Worm (Caenorhabditis elegans) whole organism, L4 larva: ENCODE results near the gene tat-3.

Source experiments
- F10B5.3 ChIP-seq: sonication (generic microtip); optimal IDR thresholded peaks from 2 replicates; lab custom pipeline; 2016; ENCODE audit warnings: mild to moderate bottlenecking, missing genetic modification characterization, missing compliant biosample characterization
- F44E2.7 ChIP-seq: fragments of 200-800 bp; sonication (Bioruptor generic); IDR thresholded peaks from 2 replicates; pipeline ENCODE4 v2.1.2; 2022; ENCODE audit warnings: missing genetic modification characterization, missing compliant biosample characterization
- T20F7.1 ChIP-seq: fragments of 200-800 bp; sonication (Bioruptor generic); optimal IDR thresholded peaks from 2 replicates; lab custom pipeline; 2018; ENCODE audit warnings: mild to moderate bottlenecking, missing genetic modification characterization, missing compliant biosample characterization
- T26A8.4 ChIP-seq: fragments of 200-800 bp; sonication (Bioruptor generic); IDR thresholded peaks from 2 replicates; pipeline ENCODE4 v1.3.6; 2022; ENCODE audit warnings: missing genetic modification characterization, missing compliant biosample characterization
- Y48G9A.11 ChIP-seq: fragments of 200-800 bp; sonication (Bioruptor generic); IDR thresholded peaks from 2 replicates; pipeline ENCODE4 v1.3.6; 2022; ENCODE audit warnings: missing genetic modification reagents, missing genetic modification characterization, missing compliant biosample characterization
- aha-1 ChIP-seq: fragments of 150-350 bp; peaks from one replicate; lab custom pipeline; 2014; ENCODE audit warnings: missing biosample characterization, missing genetic modification characterization
- aly-2 ChIP-seq: sonication (generic microtip); optimal IDR thresholded peaks from 2 replicates; lab custom pipeline; 2018; ENCODE audit warnings: missing biosample characterization, missing genetic modification characterization
- ceh-32 ChIP-seq: sonication (generic microtip); optimal IDR thresholded peaks from 2 replicates; lab custom pipeline; 2016; ENCODE audit warnings: mild to moderate bottlenecking, missing genetic modification characterization, missing compliant biosample characterization; ENCODE audit not compliant: poor library complexity
- ceh-82 ChIP-seq: sonication (generic microtip); optimal IDR thresholded peaks from 2 replicates; lab custom pipeline; 2017; ENCODE audit warnings: missing biosample characterization, missing genetic modification characterization
- ces-1 ChIP-seq: fragments of 150-350 bp; sonication (generic microtip); optimal IDR thresholded peaks from 4 replicates; lab custom pipeline; 2014; ENCODE audit warnings: missing biosample characterization, missing genetic modification reagents, missing genetic modification characterization
- ctbp-1 ChIP-seq: fragments of 200-800 bp; sonication (Bioruptor generic); IDR thresholded peaks from 2 replicates; pipeline ENCODE4 v1.3.6; 2022; ENCODE audit warnings: missing genetic modification reagents, missing genetic modification characterization, missing compliant biosample characterization
- daf-12 ChIP-seq: fragments of 150-350 bp; optimal IDR thresholded peaks from 2 replicates; lab custom pipeline; 2014; ENCODE audit warnings: missing biosample characterization, missing genetic modification reagents, missing genetic modification characterization
- daf-8 ChIP-seq: fragments of 200-800 bp; sonication (Bioruptor generic); IDR thresholded peaks from 2 replicates; pipeline ENCODE4 v1.3.6; 2022; ENCODE audit warnings: missing genetic modification characterization, missing compliant biosample characterization
- dmd-6 ChIP-seq: fragments of 200-800 bp; sonication (Bioruptor generic); IDR thresholded peaks from 2 replicates; pipeline ENCODE4 v1.3.6; 2022; ENCODE audit warnings: missing genetic modification reagents, missing genetic modification characterization, missing compliant biosample characterization
- dmd-8 ChIP-seq: fragments of 200-800 bp; sonication (Bioruptor generic); IDR thresholded peaks from 2 replicates; pipeline ENCODE4 v1.3.6; 2022; ENCODE audit warnings: missing genetic modification characterization, missing compliant biosample characterization
- dpl-1 ChIP-seq: fragments of 150-350 bp; optimal IDR thresholded peaks from 2 replicates; lab custom pipeline; 2014; ENCODE audit warnings: missing biosample characterization, missing genetic modification reagents, missing genetic modification characterization
- dve-1 ChIP-seq: sonication (generic microtip); optimal IDR thresholded peaks from 2 replicates; lab custom pipeline; 2017; ENCODE audit warnings: antibody characterized with exemption, mild to moderate bottlenecking, missing genetic modification characterization, missing compliant biosample characterization; ENCODE audit not compliant: insufficient read depth
- hlh-11 ChIP-seq: fragments of 200-800 bp; sonication (Bioruptor generic); optimal IDR thresholded peaks from 2 replicates; lab custom pipeline; 2018; ENCODE audit warnings: mild to moderate bottlenecking, missing genetic modification characterization, missing compliant biosample characterization
- jun-1 ChIP-seq: fragments of 150-350 bp; optimal IDR thresholded peaks from 2 replicates; lab custom pipeline; 2014; ENCODE audit warnings: missing biosample characterization, missing genetic modification reagents, missing genetic modification characterization
- lin-1 ChIP-seq: fragments of 200-800 bp; sonication (Bioruptor generic); IDR thresholded peaks from 2 replicates; pipeline ENCODE4 v1.3.6; 2022; ENCODE audit warnings: missing genetic modification reagents, missing genetic modification characterization, missing compliant biosample characterization
- lin-15B ChIP-seq: fragments of 150-350 bp; sonication (generic microtip); optimal IDR thresholded peaks from 3 replicates; lab custom pipeline; 2014; ENCODE audit warnings: missing biosample characterization, missing genetic modification characterization
- lin-29 ChIP-seq: fragments of 200-800 bp; sonication (Bioruptor generic); IDR thresholded peaks from 2 replicates; pipeline ENCODE4 v1.3.6; 2022; ENCODE audit warnings: missing genetic modification reagents, missing genetic modification characterization, missing compliant biosample characterization
- lin-38 ChIP-seq: fragments of 200-800 bp; sonication (Bioruptor generic); IDR thresholded peaks from 2 replicates; pipeline ENCODE4 v1.3.6; 2022; ENCODE audit warnings: missing genetic modification reagents, missing genetic modification characterization, missing compliant biosample characterization
- lsy-2 ChIP-seq, 2 experiments: fragments of 150-350 bp in 1 of 2; sonication (generic microtip) in 1 of 2; optimal IDR thresholded peaks; 2 replicates each; lab custom pipeline; 2014 to 2017; ENCODE audit warnings: missing biosample characterization in 2 of 2, missing genetic modification characterization in 2 of 2
- madf-9 ChIP-seq: fragments of 200-800 bp; sonication (Bioruptor generic); conservative IDR thresholded peaks from 2 replicates; pipeline ENCODE4 v1.3.6; 2022; ENCODE audit warnings: missing genetic modification reagents, missing genetic modification characterization, missing compliant biosample characterization
- mdl-1 ChIP-seq, 2 experiments: fragments of 150-350 bp in 1 of 2; sonication (generic microtip) in 1 of 2; optimal IDR thresholded peaks; 2 replicates each; lab custom pipeline; 2014 to 2017; ENCODE audit warnings: missing biosample characterization in 2 of 2, missing genetic modification characterization in 2 of 2
- mxl-3 ChIP-seq: fragments of 200-800 bp; sonication (Bioruptor generic); optimal IDR thresholded peaks from 2 replicates; lab custom pipeline; 2018; ENCODE audit warnings: mild to moderate bottlenecking, missing genetic modification characterization, missing compliant biosample characterization
- nhr-102 ChIP-seq: sonication (generic microtip); optimal IDR thresholded peaks from 2 replicates; lab custom pipeline; 2016; ENCODE audit warnings: mild to moderate bottlenecking, missing genetic modification characterization, moderate library complexity, missing compliant biosample characterization
- nhr-237 ChIP-seq: sonication (generic microtip); optimal IDR thresholded peaks from 2 replicates; lab custom pipeline; 2017; ENCODE audit warnings: missing biosample characterization, missing genetic modification characterization
- nhr-48 ChIP-seq: sonication (generic microtip); optimal IDR thresholded peaks from 2 replicates; lab custom pipeline; 2016; ENCODE audit warnings: mild to moderate bottlenecking, missing genetic modification characterization, missing compliant biosample characterization
- nhr-77 ChIP-seq: fragments of 150-350 bp; optimal IDR thresholded peaks from 2 replicates; lab custom pipeline; 2014; ENCODE audit warnings: missing biosample characterization, missing genetic modification characterization
- php-3 ChIP-seq: fragments of 200-800 bp; sonication (Bioruptor generic); IDR thresholded peaks from 2 replicates; pipeline ENCODE4 v1.3.6; 2022; ENCODE audit warnings: missing genetic modification reagents, missing genetic modification characterization, missing compliant biosample characterization
- pqm-1 ChIP-seq: sonication (generic microtip); optimal IDR thresholded peaks from 2 replicates; lab custom pipeline; 2017; ENCODE audit warnings: missing biosample characterization, missing genetic modification characterization
- rbr-2 ChIP-seq: sonication (generic microtip); optimal IDR thresholded peaks from 2 replicates; lab custom pipeline; 2016; ENCODE audit warnings: missing genotype, missing genetic modification characterization, missing compliant biosample characterization
- set-16 ChIP-seq: fragments of 200-800 bp; sonication (Bioruptor generic); IDR thresholded peaks from 2 replicates; pipeline ENCODE4 v1.3.6; 2022; ENCODE audit warnings: missing genetic modification reagents, missing genetic modification characterization, missing compliant biosample characterization
- skn-1 ChIP-seq: fragments of 150-350 bp; optimal IDR thresholded peaks from 2 replicates; lab custom pipeline; 2014; ENCODE audit warnings: missing biosample characterization, missing genetic modification characterization
- snpc-4 ChIP-seq: fragments of 150-350 bp; optimal IDR thresholded peaks from 2 replicates; lab custom pipeline; 2014; ENCODE audit warnings: missing biosample characterization, missing genetic modification characterization
- spr-1 ChIP-seq: sonication (generic microtip); optimal IDR thresholded peaks from 2 replicates; lab custom pipeline; 2016; ENCODE audit warnings: mild to moderate bottlenecking, missing genetic modification characterization, missing compliant biosample characterization
- spr-3 ChIP-seq: fragments of 200-800 bp; sonication (Bioruptor generic); optimal IDR thresholded peaks from 2 replicates; lab custom pipeline; 2018; ENCODE audit warnings: mild to moderate bottlenecking, missing genetic modification characterization, missing compliant biosample characterization
- unc-39 ChIP-seq: sonication (generic microtip); optimal IDR thresholded peaks from 2 replicates; lab custom pipeline; 2017; ENCODE audit warnings: missing biosample characterization, missing genetic modification characterization
- unc-62 ChIP-seq, 3 experiments: fragments of 150-350 bp in 1 of 3; sonication (generic microtip); optimal IDR thresholded peaks in 2 of 3; peaks in 1 of 3; 1 replicate in 1 of 3; 2 replicates in 2 of 3; lab custom pipeline; 2014 to 2017; ENCODE audit warnings: missing biosample characterization in 3 of 3, missing genetic modification characterization in 3 of 3, missing genetic modification reagents in 3 of 3, missing genotype in 1 of 3
- vab-7 ChIP-seq: fragments of 200-800 bp; sonication (Bioruptor generic); IDR thresholded peaks from 2 replicates; pipeline ENCODE4 v1.3.6; 2022; ENCODE audit warnings: missing genetic modification reagents, missing genetic modification characterization, missing compliant biosample characterization
- ztf-7 ChIP-seq: fragments of 150-350 bp; optimal IDR thresholded peaks from 2 replicates; lab custom pipeline; 2014; ENCODE audit warnings: missing biosample characterization, missing genetic modification characterization

Gene tat-3

ce11 chrIII:10711192-10711673 is 19.3 kb downstream of the tat-3 start, which contains the start of gene W09D10.5 (continued):
- TF ChIP-seq unc-62 (GFP tag; optimal IDR thresholded peaks at IDR 0.05 in 1 of 2; lab: Kevin White, UChicago) (peak in 1 of 2 experiments; percentile 62), unc-62 (tag; optimal IDR thresholded peaks at IDR 0.05; lab: Kevin White, UChicago) (no peak), mxl-3 (GFP tag; lab: Kevin White, UChicago) (peak; percentile 40), snpc-4 (tag; lab: Kevin White, UChicago) (no peak), lin-29 (GFP tag; lab: Robert Waterston, UW) (no peak), lin-1 (GFP tag; lab: Robert Waterston, UW) (0 out of 2 replicates have a peak, but pooled peaks have one; percentile 14), jun-1 (tag; lab: Kevin White, UChicago) (no peak), ztf-7 (tag; lab: Kevin White, UChicago) (no peak), skn-1 (tag; lab: Kevin White, UChicago) (no peak), php-3 (GFP tag; lab: Robert Waterston, UW) (no peak), vab-7 (GFP tag; lab: Robert Waterston, UW) (no peak), spr-1 (tag; lab: Kevin White, UChicago) (peak; percentile 25), nhr-48 (tag; lab: Kevin White, UChicago) (no peak), madf-9 (no peak), F44E2.7 (GFP tag; lab: Robert Waterston, UW) (no peak), T26A8.4 (GFP tag; lab: Robert Waterston, UW) (peak; percentile 55), mdl-1 (tag; optimal IDR thresholded peaks at IDR 0.05; lab: Kevin White, UChicago) (no peak), dve-1 (tag; lab: Kevin White, UChicago) (peak; percentile 67), F10B5.3 (no peak), aly-2 (tag; lab: Kevin White, UChicago) (no peak), nhr-102 (tag; lab: Kevin White, UChicago) (peak; percentile 9), nhr-77 (tag; lab: Kevin White, UChicago) (no peak), hlh-11 (tag; lab: Kevin White, UChicago) (peak; percentile 57), set-16 (GFP tag; lab: Robert Waterston, UW) (no peak), pqm-1 (tag; lab: Kevin White, UChicago) (peak; percentile 66), unc-39 (tag; lab: Kevin White, UChicago) (no peak)
- TF ChIP-seq, all 104 proteins: peak for 36

ce11 chrIII:10709676-10710075 is 20.8 kb downstream of the tat-3 start:
- TF ChIP-seq F44E2.7 (GFP tag; lab: Robert Waterston, UW), result no peak
- no peak for TF ChIP-seq daf-12 (tag; lab: Kevin White, UChicago)
- peak; percentile 51 for TF ChIP-seq aha-1 (tag; lab: Kevin White, UChicago)
- no peak for TF ChIP-seq nhr-237 (tag; lab: Kevin White, UChicago)

ce11 chrIII:10708484-10708883 is 22.0 kb downstream of the tat-3 start:
- no peak for TF ChIP-seq spr-1 (tag; lab: Kevin White, UChicago)
- TF ChIP-seq aha-1 (tag; lab: Kevin White, UChicago), result peak; percentile 17
- TF ChIP-seq, all 104 proteins: peak for 1

ce11 chrIII:10707461-10707860 is 23.0 kb downstream of the tat-3 start, which contains the start of gene mrpl-12:
mrpl-12 (plus strand) TSS chrIII:10707761.
- TF ChIP-seq mdl-1 (tag; optimal IDR thresholded peaks at IDR 0.05; lab: Kevin White, UChicago) (no peak), dmd-6 (GFP tag; lab: Robert Waterston, UW) (no peak), ctbp-1 (no peak), spr-3 (GFP tag; lab: Kevin White, UChicago) (no peak)

ce11 chrIII:10706972-10707438 is 23.5 kb downstream of the tat-3 start, which contains the start of the genes Y39A1A.21 and Y39A1A.22:
Y39A1A.21 (minus strand) TSS chrIII:10707022.
Y39A1A.22 (minus strand) TSS chrIII:10707028.
- no peak for TF ChIP-seq ceh-82
- TF ChIP-seq aha-1 (tag; lab: Kevin White, UChicago), result no peak
- TF ChIP-seq rbr-2 (tag; lab: Kevin White, UChicago), result peak; percentile 67
- no peak for TF ChIP-seq T20F7.1 (GFP tag; lab: Kevin White, UChicago)
- TF ChIP-seq dpl-1 (GFP tag; lab: Kevin White, UChicago), result peak; percentile 78
- TF ChIP-seq dmd-8, result no peak
- no peak for TF ChIP-seq ceh-32 (tag; lab: Kevin White, UChicago)
- TF ChIP-seq lin-38 (GFP tag; lab: Robert Waterston, UW), result peak; percentile 87
- TF ChIP-seq nhr-102 (tag; lab: Kevin White, UChicago), result peak; percentile 68
- TF ChIP-seq Y48G9A.11 (GFP tag; lab: Robert Waterston, UW), result 0 out of 2 replicates have a peak, but pooled peaks have one; percentile 31
- peak; percentile 23 for TF ChIP-seq F10B5.3
- peak; percentile 74 for TF ChIP-seq spr-3 (GFP tag; lab: Kevin White, UChicago)
- no peak for TF ChIP-seq ces-1 (GFP tag; lab: Kevin White, UChicago)
- no peak for TF ChIP-seq daf-8 (GFP tag; lab: Robert Waterston, UW)
- peak in 1 of 2 experiments; percentile 85 for TF ChIP-seq lsy-2 (tag; optimal IDR thresholded peaks at IDR 0.05; lab: Kevin White, UChicago)
- TF ChIP-seq lin-15B (tag; lab: Kevin White, UChicago), result no peak
